Worm (Caenorhabditis elegans) whole organism, early embryonic: Measurements from ENCODE around the gene C44B11.6.

Source experiments
- B0310.2 ChIP-seq: sonication (generic microtip); optimal IDR thresholded peaks from 2 replicates; lab custom pipeline; 2016; ENCODE audit warnings: mild to moderate bottlenecking, missing genetic modification characterization, missing compliant biosample characterization
- ama-1 ChIP-seq: fragments of 150-350 bp; optimal IDR thresholded peaks from 2 replicates; lab custom pipeline; 2014
- hmg-4 ChIP-seq: fragments of 200-800 bp; sonication (Bioruptor generic); optimal IDR thresholded peaks from 2 replicates; lab custom pipeline; 2018; ENCODE audit warnings: mild to moderate bottlenecking, missing genetic modification characterization, missing compliant biosample characterization
- scrt-1 ChIP-seq: fragments of 200-800 bp; sonication (Bioruptor generic); IDR thresholded peaks from 2 replicates; pipeline ENCODE4 v1.3.6; 2022; ENCODE audit warnings: missing genetic modification characterization, missing compliant biosample characterization
- tbx-11 ChIP-seq: fragments of 200-800 bp; sonication (Bioruptor generic); IDR thresholded peaks from 2 replicates; pipeline ENCODE4 v1.3.6; 2022; ENCODE audit warnings: missing genetic modification characterization, missing compliant biosample characterization

ce11 chrIII:3139144-3139543 is 13.8 kb upstream of the C44B11.6 start, which contains the start of gene mec-12:
- no peak for TF ChIP-seq ama-1 (lab: Kevin White, UChicago)
- TF ChIP-seq scrt-1 (GFP tag; lab: Robert Waterston, UW), result no peak
- TF ChIP-seq B0310.2 (tag; lab: Kevin White, UChicago), result no peak
- TF ChIP-seq hmg-4 (GFP tag; lab: Kevin White, UChicago), result no peak
- TF ChIP-seq tbx-11, result no peak
